Fruit fly (Drosophila melanogaster): ENCODE data around the gene RpS6.

RpS6 gene

dm6 chrX:7935798-7936572 lies 34.9 kb upstream of the RpS6 start, which contains the start of gene Ubr3 (continued):
- TF ChIP-seq dmrt93B (GFP tag; optimal IDR thresholded peaks at IDR 0.05), result no peak
- TF ChIP-seq lola (GFP tag; optimal IDR thresholded peaks at IDR 0.05), result no peak

dm6 chrX:7934679-7935078 lies 33.5 kb upstream of the RpS6 start, which contains the start of gene RpS14b:
RpS14b (plus strand) TSS chrX:7934898.
- TF ChIP-seq psq (GFP tag; optimal IDR thresholded peaks at IDR 0.05) (peak; percentile 53), usp (GFP tag; optimal IDR thresholded peaks at IDR 0.05) (no peak), pan (optimal IDR thresholded peaks at IDR 0.05) (no peak), woc (GFP tag; optimal IDR thresholded peaks at IDR 0.05) (no peak), rgr (GFP tag; optimal IDR thresholded peaks at IDR 0.05) (peak; percentile 81), lola (GFP tag; optimal IDR thresholded peaks at IDR 0.05) (no peak), sage (GFP tag; optimal IDR thresholded peaks at IDR 0.05) (peak; percentile 27), OdsH (GFP tag; optimal IDR thresholded peaks at IDR 0.05) (peak; percentile 46), Sp1 (GFP tag; optimal IDR thresholded peaks at IDR 0.05) (peak; percentile 74), dl (GFP tag; optimal IDR thresholded peaks at IDR 0.05; ENCODE audit: insufficient read depth in 1 of 2, partially characterized antibody in 2 of 2) (no peak), Myc (optimal IDR thresholded peaks at IDR 0.05) (no peak), fru (GFP tag; optimal IDR thresholded peaks at IDR 0.05) (peak; percentile 50), N (GFP tag; optimal IDR thresholded peaks at IDR 0.05) (no peak), brk (GFP tag; optimal IDR thresholded peaks at IDR 0.05) (no peak), GATAd (GFP tag; optimal IDR thresholded peaks at IDR 0.05) (no peak), Dif (GFP tag; optimal IDR thresholded peaks at IDR 0.05; ENCODE audit: partially characterized antibody) (no peak), sv (GFP tag; optimal IDR thresholded peaks at IDR 0.05) (peak; percentile 51), CG9705 (GFP tag; optimal IDR thresholded peaks at IDR 0.05) (peak; percentile 49), CrebA (GFP tag; optimal IDR thresholded peaks at IDR 0.05; ENCODE audit: borderline replicate concordance) (no peak), Vsx2 (GFP tag; optimal IDR thresholded peaks at IDR 0.05; ENCODE audit: partially characterized antibody) (no peak), Abd-B (GFP tag; optimal IDR thresholded peaks at IDR 0.05) (no peak), Jra (GFP tag; optimal IDR thresholded peaks at IDR 0.05) (peak; percentile 76), ey (GFP tag; optimal IDR thresholded peaks at IDR 0.05) (peak; percentile 21), Hr78 (GFP tag; optimal IDR thresholded peaks at IDR 0.05) (no peak), foxo (GFP tag; optimal IDR thresholded peaks at IDR 0.05) (peak in 1 of 2 experiments; percentile 67), h (GFP tag; optimal IDR thresholded peaks at IDR 0.05) (peak; percentile 71), jim (GFP tag; optimal IDR thresholded peaks at IDR 0.05) (peak; percentile 27), Mio (GFP tag; optimal IDR thresholded peaks at IDR 0.05) (no peak), Rel (GFP tag; optimal IDR thresholded peaks at IDR 0.05) (no peak), Rel (tag; optimal IDR thresholded peaks at IDR 0.05) (peak; percentile 76), dsf (GFP tag; optimal IDR thresholded peaks at IDR 0.05; ENCODE audit: borderline replicate concordance) (peak; percentile 58), Dfd (GFP tag; optimal IDR thresholded peaks at IDR 0.05) (no peak), Hnf4 (GFP tag; optimal IDR thresholded peaks at IDR 0.05) (peak; percentile 77), HLH106 (tag; optimal IDR thresholded peaks at IDR 0.05) (peak; percentile 50), dmrt93B (GFP tag; optimal IDR thresholded peaks at IDR 0.05) (peak; percentile 66), Hr83 (GFP tag; optimal IDR thresholded peaks at IDR 0.05; ENCODE audit: poor library complexity, severe bottlenecking) (peak; percentile 92), br (GFP tag; optimal IDR thresholded peaks at IDR 0.05) (peak; percentile 69), tai (GFP tag; optimal IDR thresholded peaks at IDR 0.05) (no peak), CG32264 (GFP tag; optimal IDR thresholded peaks at IDR 0.05) (peak; percentile 30)
